Worm (Caenorhabditis elegans): ENCODE results near the gene B0303.14.
A peak's percentile ranks its signal among the peaks of the same experiment; 100 is the strongest.

The B0303.14 gene

ce11 chrIII:8689143-8689542, 26.8 kb downstream of the B0303.14 start (continued):
- peak; percentile 88 for TF ChIP-seq lsl-1 (GFP tag; optimal IDR thresholded peaks at IDR 0.05)
- TF ChIP-seq ztf-22 (GFP tag; optimal IDR thresholded peaks at IDR 0.05), result no peak
- TF ChIP-seq lin-26 (GFP tag; IDR thresholded peaks at IDR 0.05), result no peak
- TF ChIP-seq Y56A3A.18 (GFP tag; IDR thresholded peaks at IDR 0.05), result no peak
- no peak for TF ChIP-seq hmg-1.2 (GFP tag; IDR thresholded peaks at IDR 0.05)
- no peak for TF ChIP-seq nhr-120 (GFP tag; IDR thresholded peaks at IDR 0.05)
- no peak for TF ChIP-seq rpc-1 (optimal IDR thresholded peaks at IDR 0.05)
- TF ChIP-seq rpc-1 (tag; optimal IDR thresholded peaks at IDR 0.05), result no peak
- no peak for TF ChIP-seq F55B11.4 (tag; optimal IDR thresholded peaks at IDR 0.05; ENCODE audit: borderline replicate concordance, insufficient read depth)
- no peak for TF ChIP-seq sea-2 (GFP tag; IDR thresholded peaks at IDR 0.05)
- TF ChIP-seq F22D6.2 (tag; optimal IDR thresholded peaks at IDR 0.05), result no peak
- TF ChIP-seq sdz-38 (tag; optimal IDR thresholded peaks at IDR 0.05), result no peak
- TF ChIP-seq ceh-40 (GFP tag; IDR thresholded peaks at IDR 0.05), result no peak
- peak; percentile 80 for TF ChIP-seq xnd-1 (tag; optimal IDR thresholded peaks at IDR 0.05)
- no peak for TF ChIP-seq F49E8.2 (tag; optimal IDR thresholded peaks at IDR 0.05; ENCODE audit: insufficient read depth)
- no peak for TF ChIP-seq F57C9.4 (tag; optimal IDR thresholded peaks at IDR 0.05)
- no peak for TF ChIP-seq ztf-3 (GFP tag; optimal IDR thresholded peaks at IDR 0.05)
- no peak for TF ChIP-seq attf-3 (GFP tag; conservative IDR thresholded peaks at IDR 0.05)
- no peak for TF ChIP-seq ekl-4 (GFP tag; IDR thresholded peaks at IDR 0.05)
- no peak for TF ChIP-seq atf-7 (tag; optimal IDR thresholded peaks at IDR 0.05)
- no peak for TF ChIP-seq lir-1 (GFP tag; conservative IDR thresholded peaks at IDR 0.05)
- no peak for TF ChIP-seq hlh-12 (tag; optimal IDR thresholded peaks at IDR 0.05)
- no peak for TF ChIP-seq nfya-1 (tag; optimal IDR thresholded peaks at IDR 0.05; ENCODE audit: borderline replicate concordance, insufficient read depth)
- TF ChIP-seq B0261.1 (tag; optimal IDR thresholded peaks at IDR 0.05), result no peak
- TF ChIP-seq lin-40 (tag; optimal IDR thresholded peaks at IDR 0.05), result no peak
- TF ChIP-seq akir-1 (GFP tag; optimal IDR thresholded peaks at IDR 0.05), result no peak
- no peak for TF ChIP-seq chd-7 (tag; optimal IDR thresholded peaks at IDR 0.05)
- TF ChIP-seq aptf-3 (GFP tag; IDR thresholded peaks at IDR 0.05), result no peak
- no peak for TF ChIP-seq T26A5.8 (tag; optimal IDR thresholded peaks at IDR 0.05)
- peak; percentile 22 for TF ChIP-seq snpc-1.3 (tag; optimal IDR thresholded peaks at IDR 0.05; ENCODE audit: insufficient read depth)
- TF ChIP-seq ceh-58 (GFP tag; IDR thresholded peaks at IDR 0.05), result no peak
- peak; percentile 26 for TF ChIP-seq lin-54 (GFP tag; optimal IDR thresholded peaks at IDR 0.05)

ce11 chrIII:8688438-8688946, 27.5 kb downstream of the B0303.14 start, which contains the start of gene hadb-1:
Gene hadb-1, minus strand, starts transcription at chrIII:8688488.
- TF ChIP-seq nhr-80 (tag; optimal IDR thresholded peaks at IDR 0.05) (peak; percentile 56), attf-5 (GFP tag; optimal IDR thresholded peaks at IDR 0.05) (peak; percentile 12), nfya-1 (tag; optimal IDR thresholded peaks at IDR 0.05; ENCODE audit: borderline replicate concordance, insufficient read depth) (no peak), ceh-100 (GFP tag; IDR thresholded peaks at IDR 0.05) (no peak), F37B4.10 (GFP tag; IDR thresholded peaks at IDR 0.05) (no peak), cebp-1 (GFP tag; IDR thresholded peaks at IDR 0.05) (no peak), cebp-1 (tag; optimal IDR thresholded peaks at IDR 0.05) (peak; percentile 28), lir-1 (GFP tag; conservative IDR thresholded peaks at IDR 0.05) (0 out of 2 replicates have a peak, but pooled peaks have one; percentile 7), lin-26 (GFP tag; IDR thresholded peaks at IDR 0.05) (0 out of 2 replicates have a peak, but pooled peaks have one; percentile 7), aptf-3 (GFP tag; IDR thresholded peaks at IDR 0.05) (no peak), repo-1 (tag; optimal IDR thresholded peaks at IDR 0.05) (peak; percentile 10), attf-6 (GFP tag; IDR thresholded peaks at IDR 0.05) (no peak), ztf-26 (tag; optimal IDR thresholded peaks at IDR 0.05) (no peak), let-526 (GFP tag; IDR thresholded peaks at IDR 0.05) (0 out of 2 replicates have a peak, but pooled peaks have one; percentile 22)
